Worm (Caenorhabditis elegans) whole organism, young adult: ENCODE data around the gene F45H10.2.

Source experiments
- B0336.3 ChIP-seq: fragments of 200-800 bp; sonication (Bioruptor generic); IDR thresholded peaks from 2 replicates; pipeline ENCODE4 v1.3.6; 2022; ENCODE audit warnings: missing genetic modification characterization, missing compliant biosample characterization
- K11D2.4 ChIP-seq: fragments of 200-800 bp; sonication (Bioruptor generic); IDR thresholded peaks from 2 replicates; pipeline ENCODE4 v1.3.6; 2022; ENCODE audit warnings: missing genetic modification reagents, missing genetic modification characterization, missing compliant biosample characterization
- aptf-3 ChIP-seq: fragments of 200-800 bp; sonication (Bioruptor generic); IDR thresholded peaks from 2 replicates; pipeline ENCODE4 v1.3.6; 2022; ENCODE audit warnings: missing genetic modification characterization, missing compliant biosample characterization
- atf-7 ChIP-seq: sonication (generic microtip); optimal IDR thresholded peaks from 2 replicates; lab custom pipeline; 2017; ENCODE audit warnings: mild to moderate bottlenecking, missing genetic modification characterization, missing compliant biosample characterization
- attf-3 ChIP-seq: fragments of 200-800 bp; sonication (Bioruptor generic); conservative IDR thresholded peaks from 2 replicates; pipeline ENCODE4 v1.3.6; 2022; ENCODE audit warnings: missing genetic modification reagents, missing genetic modification characterization, missing compliant biosample characterization
- ceh-91 ChIP-seq: fragments of 200-800 bp; sonication (Bioruptor generic); IDR thresholded peaks from 2 replicates; pipeline ENCODE4 v1.3.6; 2022; ENCODE audit warnings: missing genetic modification reagents, missing genetic modification characterization, missing compliant biosample characterization
- ets-4 ChIP-seq: fragments of 200-800 bp; sonication (Bioruptor generic); optimal IDR thresholded peaks from 2 replicates; lab custom pipeline; 2018; ENCODE audit warnings: mild to moderate bottlenecking, missing genetic modification characterization, missing compliant biosample characterization
- gei-17 ChIP-seq: fragments of 200-800 bp; sonication (Bioruptor generic); optimal IDR thresholded peaks from 2 replicates; lab custom pipeline; 2018; ENCODE audit warnings: mild to moderate bottlenecking, missing genetic modification characterization, missing compliant biosample characterization
- lin-35 ChIP-seq, 3 experiments: fragments of 150-350 bp in 2 of 3; sonication (generic microtip) in 1 of 3; optimal IDR thresholded peaks; 2 replicates each; lab custom pipeline; 2014 to 2018; ENCODE audit warnings: missing biosample characterization in 3 of 3, missing genetic modification characterization in 3 of 3, missing genetic modification reagents in 3 of 3
- madf-3 ChIP-seq: fragments of 200-800 bp; sonication (Bioruptor generic); IDR thresholded peaks from 2 replicates; pipeline ENCODE4 v1.3.6; 2022; ENCODE audit warnings: missing genetic modification reagents, missing genetic modification characterization, missing compliant biosample characterization
- madf-8 ChIP-seq: fragments of 200-800 bp; sonication (Bioruptor generic); conservative IDR thresholded peaks from 2 replicates; pipeline ENCODE4 v1.3.6; 2022; ENCODE audit warnings: missing genetic modification reagents, missing genetic modification characterization, missing compliant biosample characterization
- nfyb-1 ChIP-seq: fragments of 200-800 bp; sonication (Bioruptor generic); IDR thresholded peaks from 2 replicates; pipeline ENCODE4 v1.3.6; 2022; ENCODE audit warnings: missing genetic modification reagents, missing genetic modification characterization, missing compliant biosample characterization
- rpc-1 ChIP-seq, 2 experiments: fragments of 150-350 bp in 1 of 2; sonication (generic microtip) in 1 of 2; optimal IDR thresholded peaks; 2 replicates each; lab custom pipeline; 2014 to 2018; ENCODE audit warnings: missing biosample characterization in 1 of 2, missing genetic modification characterization in 1 of 2, missing genetic modification reagents in 1 of 2, missing genotype in 1 of 2
- sdz-38 ChIP-seq: sonication (generic microtip); optimal IDR thresholded peaks from 2 replicates; lab custom pipeline; 2016; ENCODE audit warnings: missing genotype, missing genetic modification characterization, missing compliant biosample characterization

The F45H10.2 gene

DNA sequence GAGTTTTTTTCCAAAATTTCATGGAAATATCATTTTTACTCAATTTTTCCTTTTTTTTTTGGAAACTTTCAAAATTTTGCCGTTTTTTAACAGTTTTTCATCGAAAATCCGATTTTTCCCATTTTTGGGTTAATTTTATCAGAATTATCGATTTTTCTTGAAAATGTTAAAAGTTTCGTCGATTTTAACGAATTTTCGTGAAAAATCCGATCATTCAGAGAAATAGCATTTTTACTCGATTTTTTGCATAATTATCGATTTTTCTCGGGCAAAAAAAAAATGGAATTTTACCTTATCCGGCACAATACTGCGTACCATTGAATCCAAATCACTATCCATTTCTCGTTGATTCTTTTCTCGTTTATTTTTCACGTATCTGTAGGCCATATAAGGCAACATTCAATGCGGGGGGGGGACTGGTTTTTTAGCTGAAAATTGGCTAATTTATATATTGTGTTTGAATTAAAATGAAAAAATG lies 45.6 kb downstream of the F45H10.2 start, which contains the start of gene tbc-14:
Gene tbc-14, minus strand, starts transcription at position 428 of the 478 bp plus-strand sequence.
- TF ChIP-seq madf-8 (no peak), aptf-3 (GFP tag; lab: Robert Waterston, UW) (no peak), rpc-1 (optimal IDR thresholded peaks at IDR 0.05; lab: Kevin White, UChicago) (no peak), rpc-1 (tag; optimal IDR thresholded peaks at IDR 0.05; lab: Kevin White, UChicago) (no peak), lin-35 (GFP tag; optimal IDR thresholded peaks at IDR 0.05; lab: Kevin White, UChicago) (no peak), ets-4 (GFP tag; lab: Kevin White, UChicago) (no peak), atf-7 (no peak)

DNA sequence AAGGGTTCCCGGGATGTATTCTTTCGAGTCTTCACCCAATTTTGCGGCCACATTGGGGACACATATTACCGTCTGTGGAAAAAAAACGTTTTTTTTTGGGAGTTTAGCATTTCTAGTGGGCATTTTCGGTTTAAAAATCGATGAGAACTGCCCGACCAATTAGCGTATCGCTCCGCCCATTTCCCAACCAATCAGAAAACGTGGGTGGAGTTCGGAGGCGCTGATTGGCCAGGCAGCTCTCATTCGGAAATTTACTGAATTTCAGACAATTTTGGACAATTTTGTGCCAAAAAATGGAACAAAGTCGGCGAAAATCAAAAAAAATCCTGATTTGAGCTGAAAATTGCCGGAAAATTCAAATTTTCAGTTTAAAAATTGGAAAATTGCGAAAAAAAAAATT lies 46.3 kb downstream of the F45H10.2 start:
- TF ChIP-seq sdz-38 (tag; lab: Kevin White, UChicago) (no peak), nfyb-1 (GFP tag; lab: Robert Waterston, UW) (peak; percentile 75; the same call in 1 of the 2 replicates)
- TF ChIP-seq, all 124 proteins: peak for 1

DNA sequence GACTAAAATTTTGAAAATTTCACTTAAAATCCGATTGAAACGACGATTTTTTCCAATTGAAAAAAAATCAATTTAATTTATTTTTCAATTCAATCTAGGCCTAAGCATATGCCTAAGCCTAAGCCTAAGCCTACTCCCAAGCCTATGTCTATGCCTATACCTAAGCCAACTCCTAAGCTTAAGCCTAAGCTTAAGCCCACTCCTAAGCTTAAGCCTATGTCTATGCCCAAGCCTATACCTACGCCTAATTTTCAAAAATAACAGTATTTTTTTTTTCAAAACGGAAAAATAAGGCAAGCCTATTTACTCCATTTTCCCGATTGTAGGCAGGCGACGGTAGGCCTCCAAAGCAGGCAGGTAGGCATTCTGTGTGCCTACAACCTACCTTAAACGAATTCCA lies 48.5 kb downstream of the F45H10.2 start:
- TF ChIP-seq B0336.3 (GFP tag; lab: Robert Waterston, UW) (no peak), attf-3 (GFP tag; lab: Robert Waterston, UW) (no peak), gei-17 (GFP tag; lab: Kevin White, UChicago) (no peak), madf-3 (GFP tag; lab: Robert Waterston, UW) (no peak), ceh-91 (GFP tag; lab: Robert Waterston, UW) (no peak), K11D2.4 (GFP tag; lab: Robert Waterston, UW) (no peak)
